Worm (Caenorhabditis elegans): ENCODE results near the gene srbc-9.

srbc-9 gene

ce11 chrV:7497440-7497839, 7.2 kb upstream of the srbc-9 start, which contains the start of gene srh-79:
Gene srh-79 (plus strand): TSS chrV:7497740.
- TF ChIP-seq blmp-1 (tag; optimal IDR thresholded peaks at IDR 0.05) (no peak), mep-1 (tag; optimal IDR thresholded peaks at IDR 0.05) (no peak), unc-62 (GFP tag; optimal IDR thresholded peaks at IDR 0.05) (no peak), ceh-39 (tag; optimal IDR thresholded peaks at IDR 0.05) (no peak), nhr-237 (tag; optimal IDR thresholded peaks at IDR 0.05) (no peak), mls-2 (tag; optimal IDR thresholded peaks at IDR 0.05) (no peak), ceh-83 (GFP tag; optimal IDR thresholded peaks at IDR 0.05) (no peak), nhr-28 (tag; optimal IDR thresholded peaks at IDR 0.05) (no peak), nhr-76 (tag; optimal IDR thresholded peaks at IDR 0.05) (no peak), nhr-12 (tag; optimal IDR thresholded peaks at IDR 0.05) (no peak), cnd-1 (tag; optimal IDR thresholded peaks at IDR 0.05) (no peak), tbx-8 (GFP tag; optimal IDR thresholded peaks at IDR 0.05) (no peak), ham-2 (GFP tag; optimal IDR thresholded peaks at IDR 0.05) (no peak), flh-1 (GFP tag; optimal IDR thresholded peaks at IDR 0.05) (no peak), mab-5 (tag; optimal IDR thresholded peaks at IDR 0.05) (no peak), M03D4.4 (tag; optimal IDR thresholded peaks at IDR 0.05) (no peak), sem-2 (GFP tag; optimal IDR thresholded peaks at IDR 0.05) (no peak)

- TF ChIP-seq M03D4.4 (tag; optimal IDR thresholded peaks at IDR 0.05) (no peak), mls-2 (tag; optimal IDR thresholded peaks at IDR 0.05) (no peak), sem-2 (GFP tag; optimal IDR thresholded peaks at IDR 0.05) (no peak), lin-13 (tag; optimal IDR thresholded peaks at IDR 0.05) (no peak), flh-1 (GFP tag; optimal IDR thresholded peaks at IDR 0.05) (no peak), sptf-1 (tag; optimal IDR thresholded peaks at IDR 0.05) (no peak), elt-3 (tag; optimal IDR thresholded peaks at IDR 0.05) (no peak), blmp-1 (tag; optimal IDR thresholded peaks at IDR 0.05) (no peak), ztf-11 (tag; optimal IDR thresholded peaks at IDR 0.05) (no peak), ceh-43 (GFP tag; optimal IDR thresholded peaks at IDR 0.05) (no peak)
These were observed 4.9 kb upstream of the srbc-9 start, which contains the start of gene srbc-11 for ce11 chrV:7495189-7495588. Gene srbc-11 (minus strand): TSS chrV:7495289.

- no peak for TF ChIP-seq ztf-11 (tag; optimal IDR thresholded peaks at IDR 0.05)
These were observed 2.7 kb upstream of the srbc-9 start, which contains the start of gene srbc-10 for ce11 chrV:7492924-7493323. Gene srbc-10 (minus strand): TSS chrV:7493024.

- no peak for TF ChIP-seq blmp-1 (tag; optimal IDR thresholded peaks at IDR 0.05)
- no peak for TF ChIP-seq ces-1 (GFP tag; optimal IDR thresholded peaks at IDR 0.05)
- TF ChIP-seq ceh-83 (GFP tag; optimal IDR thresholded peaks at IDR 0.05) = no peak
- no peak for TF ChIP-seq lsy-2 (tag; optimal IDR thresholded peaks at IDR 0.05)
- TF ChIP-seq hlh-1 (tag; optimal IDR thresholded peaks at IDR 0.05) = no peak
These were observed 2.7 kb downstream of the srbc-9 start, which contains the start of gene srbc-7 for ce11 chrV:7487518-7487917. Gene srbc-7 (minus strand): TSS chrV:7487618.

- TF ChIP-seq nhr-12 (tag; optimal IDR thresholded peaks at IDR 0.05) (no peak), ceh-43 (GFP tag; optimal IDR thresholded peaks at IDR 0.05) (no peak), bed-3 (GFP tag; optimal IDR thresholded peaks at IDR 0.05) (no peak), lin-32 (GFP tag; optimal IDR thresholded peaks at IDR 0.05) (no peak), nhr-28 (tag; optimal IDR thresholded peaks at IDR 0.05) (no peak), nhr-2 (tag; optimal IDR thresholded peaks at IDR 0.05) (no peak), lsy-2 (tag; optimal IDR thresholded peaks at IDR 0.05) (no peak), ztf-11 (tag; optimal IDR thresholded peaks at IDR 0.05) (no peak), mab-5 (tag; optimal IDR thresholded peaks at IDR 0.05) (no peak), pha-4 (tag; optimal IDR thresholded peaks at IDR 0.05) (no peak), snpc-4 (tag; optimal IDR thresholded peaks at IDR 0.05) (no peak), hlh-1 (tag; optimal IDR thresholded peaks at IDR 0.05) (no peak), ham-2 (GFP tag; optimal IDR thresholded peaks at IDR 0.05) (no peak), elt-1 (tag; optimal IDR thresholded peaks at IDR 0.05; ENCODE audit: borderline replicate concordance, insufficient read depth) (no peak), cnd-1 (tag; optimal IDR thresholded peaks at IDR 0.05) (no peak), sptf-1 (tag; optimal IDR thresholded peaks at IDR 0.05) (no peak), M03D4.4 (tag; optimal IDR thresholded peaks at IDR 0.05) (no peak), ces-1 (GFP tag; optimal IDR thresholded peaks at IDR 0.05) (no peak)
These were observed 5.2 kb downstream of the srbc-9 start, which contains the start of gene srbc-8 for ce11 chrV:7485000-7485399. Gene srbc-8 (minus strand): TSS chrV:7485100.

Measured in whole organism, mixed stage, embryonic.